Fruit fly (Drosophila melanogaster): ENCODE data around the gene fau.

fau gene

dm6 chr3R:10751061-10751460 is 26.1 kb downstream of the fau start, which contains the start of gene TkR86C:
TkR86C (minus strand) TSS chr3R:10751228.
- TF ChIP-seq Ets96B (tag; optimal IDR thresholded peaks at IDR 0.05) (no peak), achi (GFP tag; optimal IDR thresholded peaks at IDR 0.05) (no peak), Blimp-1 (GFP tag; optimal IDR thresholded peaks at IDR 0.05) (no peak)

DNA sequence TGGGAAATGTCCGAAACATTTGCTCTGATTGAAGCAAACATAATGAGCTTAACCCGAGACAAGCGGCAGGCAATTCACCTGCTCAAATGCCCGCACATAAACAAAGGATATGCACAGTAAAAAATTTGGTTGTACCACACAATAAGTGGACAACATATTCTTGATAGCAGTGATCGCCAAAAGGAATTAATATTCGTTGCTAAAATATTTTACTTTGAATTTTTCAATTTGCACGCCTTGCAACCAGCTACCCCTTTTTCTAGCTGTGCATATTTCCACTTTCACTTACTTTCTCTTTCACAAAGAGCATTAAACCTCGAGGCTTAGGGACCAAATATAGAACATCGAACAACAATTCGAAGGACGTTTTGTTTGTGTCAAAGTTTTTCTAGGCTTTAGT is 29.5 kb downstream of the fau start:
- TF ChIP-seq CG32006 (GFP tag; optimal IDR thresholded peaks at IDR 0.05) (peak; percentile 9), CG3919 (GFP tag; optimal IDR thresholded peaks at IDR 0.05) (no peak), CG11762 (GFP tag; optimal IDR thresholded peaks at IDR 0.05; ENCODE audit: insufficient read depth) (no peak), svp (GFP tag) (peak; percentile 42), Hr39 (GFP tag; optimal IDR thresholded peaks at IDR 0.05) (peak; percentile 10)

DNA sequence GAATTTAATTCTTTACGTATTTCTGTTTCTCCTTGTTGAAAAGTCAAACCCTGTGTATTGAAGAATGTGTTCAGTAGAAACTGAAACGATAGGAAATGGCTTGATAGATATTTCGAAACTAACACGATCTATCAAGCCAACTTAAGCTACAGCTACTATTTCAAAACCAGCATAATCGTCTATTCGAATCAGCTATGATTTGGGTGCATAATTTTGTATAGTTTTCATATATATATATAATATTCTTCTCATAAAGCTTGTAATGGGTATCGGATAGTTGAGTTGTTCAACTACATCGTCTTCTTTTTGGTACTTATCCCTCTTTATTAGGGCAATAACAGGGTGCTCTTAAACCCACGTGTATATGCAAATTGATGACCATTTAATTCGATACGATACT is 41.3 kb downstream of the fau start, which contains the start of gene tomboy20:
TSS of gene tomboy20 (minus strand) at position 101 of the 400 bp plus-strand sequence.
- TF ChIP-seq Sox14 (GFP tag; optimal IDR thresholded peaks at IDR 0.05) (no peak), Eip78C (GFP tag) (no peak), CG3032 (tag; optimal IDR thresholded peaks at IDR 0.05) (no peak)

- no peak for TF ChIP-seq CG8119 (GFP tag; IDR thresholded peaks at IDR 0.05)
- no peak for TF ChIP-seq CG1621 (tag; optimal IDR thresholded peaks at IDR 0.05)
- no peak for TF ChIP-seq svp (GFP tag)
- no peak for TF ChIP-seq CG15336 (GFP tag; IDR thresholded peaks at IDR 0.05)
- no peak for TF ChIP-seq CG8632 (GFP tag; optimal IDR thresholded peaks at IDR 0.05)
- TF ChIP-seq Sox14 (GFP tag; optimal IDR thresholded peaks at IDR 0.05) = no peak
- TF ChIP-seq Hr38 (GFP tag; optimal IDR thresholded peaks at IDR 0.05) = no peak
- TF ChIP-seq CG16779 (tag; optimal IDR thresholded peaks at IDR 0.05) = no peak
- TF ChIP-seq Ets96B (tag; optimal IDR thresholded peaks at IDR 0.05) = no peak
- no peak for TF ChIP-seq fd59A (GFP tag; optimal IDR thresholded peaks at IDR 0.05)
- TF ChIP-seq Gug (GFP tag; IDR thresholded peaks at IDR 0.05) = no peak
- TF ChIP-seq net (GFP tag; optimal IDR thresholded peaks at IDR 0.05) = no peak
- TF ChIP-seq CG4318 (GFP tag; optimal IDR thresholded peaks at IDR 0.05) = no peak
- TF ChIP-seq CG6808 (GFP tag; optimal IDR thresholded peaks at IDR 0.05) = no peak
- no peak for TF ChIP-seq Eip78C (GFP tag)
Observed at dm6 chr3R:10726714-10727113, 50.5 kb downstream of the fau start.
